Fruit fly (Drosophila melanogaster) whole organism, wandering third instar larva: ENCODE data around the gene Lst8.

Experiments
- Abd-B ChIP-seq: fragments of >200 bp; optimal IDR thresholded peaks from 2 replicates; lab custom pipeline; 2017; ENCODE audit warnings: missing biosample characterization, missing genetic modification characterization
- CG32264 ChIP-seq: fragments of 200-800 bp; sonication (Bioruptor generic); optimal IDR thresholded peaks from 2 replicates; lab custom pipeline; 2016; ENCODE audit warnings: missing biosample characterization, missing genetic modification characterization
- CG9705 ChIP-seq: fragments of 200-800 bp; sonication (Bioruptor generic); optimal IDR thresholded peaks from 2 replicates; lab custom pipeline; 2018; ENCODE audit warnings: missing biosample characterization, mild to moderate bottlenecking, missing genetic modification characterization
- CrebA ChIP-seq: fragments of 200-800 bp; sonication (Bioruptor generic); optimal IDR thresholded peaks from 2 replicates; lab custom pipeline; 2016; ENCODE audit warnings: missing biosample characterization, mild to moderate bottlenecking, missing genetic modification characterization, borderline replicate concordance
- Dfd ChIP-seq: fragments of >200 bp; optimal IDR thresholded peaks from 2 replicates; lab custom pipeline; 2017; ENCODE audit warnings: missing biosample characterization, missing genetic modification characterization
- Dif ChIP-seq: fragments of 200-275, 200-300 bp; sonication (Bioruptor generic); optimal IDR thresholded peaks from 2 replicates; lab custom pipeline; 2018; ENCODE audit warnings: missing biosample characterization, missing genetic modification characterization; ENCODE audit not compliant: partially characterized antibody
- GATAd ChIP-seq: sonication (Bioruptor generic); optimal IDR thresholded peaks from 2 replicates; lab custom pipeline; 2016; ENCODE audit warnings: missing biosample characterization, missing genetic modification characterization
- HLH106 ChIP-seq: fragments of 200-800 bp; optimal IDR thresholded peaks from 3 replicates; lab custom pipeline; 2019; ENCODE audit warnings: missing biosample characterization, mild to moderate bottlenecking, missing genetic modification characterization, moderate library complexity
- Hnf4 ChIP-seq: fragments of 200-800 bp; sonication (Bioruptor generic); optimal IDR thresholded peaks from 2 replicates; lab custom pipeline; 2016; ENCODE audit warnings: missing biosample characterization, mild to moderate bottlenecking, missing genetic modification characterization
- Hr78 ChIP-seq: fragments of >200 bp; optimal IDR thresholded peaks from 2 replicates; lab custom pipeline; 2017; ENCODE audit warnings: missing biosample characterization, missing genetic modification characterization
- Hr83 ChIP-seq: fragments of 200-300 bp; sonication (Bioruptor generic); optimal IDR thresholded peaks from 2 replicates; lab custom pipeline; 2016; ENCODE audit warnings: missing biosample characterization, mild to moderate bottlenecking, missing genetic modification characterization, moderate library complexity; ENCODE audit not compliant: poor library complexity, severe bottlenecking
- Jra ChIP-seq: sonication (Bioruptor generic); optimal IDR thresholded peaks from 2 replicates; lab custom pipeline; 2016; ENCODE audit warnings: missing biosample characterization, missing genetic modification characterization
- Mio ChIP-seq: sonication (Bioruptor generic); optimal IDR thresholded peaks from 2 replicates; lab custom pipeline; 2016; ENCODE audit warnings: missing biosample characterization, missing genetic modification characterization
- Myc ChIP-seq: fragments of >200 bp; optimal IDR thresholded peaks from 2 replicates; lab custom pipeline; 2017
- N ChIP-seq: fragments of >200 bp; optimal IDR thresholded peaks from 2 replicates; lab custom pipeline; 2018; ENCODE audit warnings: missing biosample characterization, missing external identifiers, missing genetic modification characterization
- OdsH ChIP-seq: fragments of 200-800 bp; sonication (Bioruptor generic); optimal IDR thresholded peaks from 2 replicates; lab custom pipeline; 2016; ENCODE audit warnings: missing biosample characterization, mild to moderate bottlenecking, missing genetic modification characterization
- Rel ChIP-seq, 2 experiments: fragments of 200-800 bp; sonication (Bioruptor generic) in 1 of 2; optimal IDR thresholded peaks; 2 replicates in 1 of 2; 3 replicates in 1 of 2; lab custom pipeline; 2016 to 2019; ENCODE audit warnings: mild to moderate bottlenecking in 2 of 2, missing biosample characterization in 2 of 2, missing genetic modification characterization in 2 of 2, moderate library complexity in 1 of 2
- Sp1 ChIP-seq: fragments of 200-800 bp; sonication (Bioruptor generic); optimal IDR thresholded peaks from 3 replicates; lab custom pipeline; 2019; ENCODE audit warnings: missing biosample characterization, mild to moderate bottlenecking, missing genetic modification characterization, moderate library complexity
- Vsx2 ChIP-seq: fragments of 200-300, 225-300 bp; sonication (Bioruptor generic); optimal IDR thresholded peaks from 2 replicates; lab custom pipeline; 2018; ENCODE audit warnings: missing biosample characterization, missing genetic modification characterization; ENCODE audit not compliant: partially characterized antibody
- br ChIP-seq: fragments of 200-800 bp; sonication (Bioruptor generic); optimal IDR thresholded peaks from 2 replicates; lab custom pipeline; 2016; ENCODE audit warnings: missing biosample characterization, missing genetic modification characterization
- brk ChIP-seq: fragments of 200-800 bp; sonication (Bioruptor generic); optimal IDR thresholded peaks from 2 replicates; lab custom pipeline; 2016; ENCODE audit warnings: missing biosample characterization, mild to moderate bottlenecking, missing genetic modification characterization
- dl ChIP-seq, 2 experiments: fragments of 175-275, 200-275 bp in 1 of 2; fragments of 200-275 bp in 1 of 2; sonication (Bioruptor generic); optimal IDR thresholded peaks; lab custom pipeline; 2018; ENCODE audit warnings: mild to moderate bottlenecking in 2 of 2, missing biosample characterization in 2 of 2, missing genetic modification characterization in 2 of 2, moderate library complexity in 2 of 2; ENCODE audit not compliant: partially characterized antibody in 2 of 2, insufficient read depth in 1 of 2
- dmrt93B ChIP-seq: fragments of 200-800 bp; sonication (Bioruptor generic); optimal IDR thresholded peaks from 2 replicates; lab custom pipeline; 2018; ENCODE audit warnings: missing biosample characterization, mild to moderate bottlenecking, missing genetic modification characterization
- dsf ChIP-seq: sonication (Bioruptor generic); optimal IDR thresholded peaks from 2 replicates; lab custom pipeline; 2016; ENCODE audit warnings: missing biosample characterization, missing genetic modification characterization, borderline replicate concordance
- ey ChIP-seq: fragments of 200-800 bp; sonication (Bioruptor generic); optimal IDR thresholded peaks from 2 replicates; lab custom pipeline; 2016; ENCODE audit warnings: missing biosample characterization, missing genetic modification characterization
- foxo ChIP-seq, 2 experiments: fragments of 200-800 bp; sonication (Bioruptor generic); optimal IDR thresholded peaks; 2 replicates in 1 of 2; 3 replicates in 1 of 2; lab custom pipeline; 2016 to 2017; ENCODE audit warnings: missing biosample characterization in 2 of 2, missing genetic modification characterization in 2 of 2
- fru ChIP-seq: fragments of 200-800 bp; sonication (Bioruptor generic); optimal IDR thresholded peaks from 3 replicates; lab custom pipeline; 2016; ENCODE audit warnings: missing biosample characterization, mild to moderate bottlenecking, missing genetic modification characterization
- h ChIP-seq: fragments of 200-800 bp; sonication (Bioruptor generic); optimal IDR thresholded peaks from 3 replicates; lab custom pipeline; 2016; ENCODE audit warnings: missing biosample characterization, mild to moderate bottlenecking, missing genetic modification characterization
- jim ChIP-seq: fragments of 175-275, 200-325 bp; sonication (Bioruptor generic); optimal IDR thresholded peaks from 2 replicates; lab custom pipeline; 2016; ENCODE audit warnings: missing biosample characterization, mild to moderate bottlenecking, missing genetic modification characterization
- lola ChIP-seq: fragments of >200 bp; optimal IDR thresholded peaks from 2 replicates; lab custom pipeline; 2017; ENCODE audit warnings: missing biosample characterization, missing genetic modification characterization
- pan ChIP-seq: fragments of >200 bp; optimal IDR thresholded peaks from 2 replicates; lab custom pipeline; 2017
- psq ChIP-seq: fragments of 200-800 bp; sonication (Bioruptor generic); optimal IDR thresholded peaks from 3 replicates; lab custom pipeline; 2017; ENCODE audit warnings: missing biosample characterization, mild to moderate bottlenecking, missing genetic modification characterization, moderate library complexity
- rgr ChIP-seq: fragments of 200-800 bp; sonication (Bioruptor generic); optimal IDR thresholded peaks from 3 replicates; lab custom pipeline; 2016; ENCODE audit warnings: missing biosample characterization, mild to moderate bottlenecking, missing genetic modification characterization
- sage ChIP-seq: fragments of 200-800 bp; sonication (Bioruptor generic); optimal IDR thresholded peaks from 2 replicates; lab custom pipeline; 2016; ENCODE audit warnings: missing biosample characterization, mild to moderate bottlenecking, missing genetic modification characterization
- sv ChIP-seq: fragments of 200-800 bp; sonication (Bioruptor generic); optimal IDR thresholded peaks from 3 replicates; lab custom pipeline; 2016; ENCODE audit warnings: missing biosample characterization, missing genetic modification characterization
- tai ChIP-seq: sonication (Bioruptor generic); optimal IDR thresholded peaks from 2 replicates; lab custom pipeline; 2016; ENCODE audit warnings: missing biosample characterization, missing genetic modification characterization
- usp ChIP-seq: fragments of >200 bp; optimal IDR thresholded peaks from 2 replicates; lab custom pipeline; 2017; ENCODE audit warnings: missing biosample characterization, missing genetic modification characterization
- woc ChIP-seq: sonication (Bioruptor generic); optimal IDR thresholded peaks from 2 replicates; lab custom pipeline; 2016; ENCODE audit warnings: missing biosample characterization, mild to moderate bottlenecking, missing genetic modification characterization

Gene Lst8

dm6 chrX:9586627-9587026, 19.1 kb downstream of the Lst8 start:
- no peak for TF ChIP-seq fru (GFP tag; lab: Kevin White, UChicago)
- TF ChIP-seq Myc (lab: Kevin White, UChicago), result no peak
- no peak for TF ChIP-seq woc (GFP tag; lab: Kevin White, UChicago)
- TF ChIP-seq HLH106 (tag; lab: Kevin White, UChicago), result no peak
- no peak for TF ChIP-seq Hr83
- TF ChIP-seq dsf (GFP tag; lab: Kevin White, UChicago), result no peak
- TF ChIP-seq rgr (GFP tag; lab: Kevin White, UChicago), result no peak
- no peak for TF ChIP-seq usp (GFP tag; lab: Kevin White, UChicago)
- no peak for TF ChIP-seq GATAd
- TF ChIP-seq jim, result no peak
- no peak for TF ChIP-seq N
- TF ChIP-seq pan (lab: Kevin White, UChicago), result no peak
- no peak for TF ChIP-seq h

dm6 chrX:9586038-9586437, 19.7 kb downstream of the Lst8 start:
- TF ChIP-seq jim, result no peak
- TF ChIP-seq fru (GFP tag; lab: Kevin White, UChicago), result no peak
- no peak for TF ChIP-seq sv (GFP tag; lab: Kevin White, UChicago)
- TF ChIP-seq Hr83, result no peak
- no peak for TF ChIP-seq Hnf4
- no peak for TF ChIP-seq usp (GFP tag; lab: Kevin White, UChicago)

dm6 chrX:9585359-9586002, 20.3 kb downstream of the Lst8 start, which contains the start of gene Hex-A:
Gene Hex-A, plus strand, starts transcription at chrX:9585675.
- TF ChIP-seq OdsH, result peak; percentile 98
- TF ChIP-seq Hr78 (GFP tag; lab: Kevin White, UChicago), result no peak
- TF ChIP-seq psq, result peak; percentile 88
- TF ChIP-seq fru (GFP tag; lab: Kevin White, UChicago), result peak; percentile 98
- no peak for TF ChIP-seq pan (lab: Kevin White, UChicago)
- TF ChIP-seq Hnf4, result peak; percentile 93
- TF ChIP-seq jim, result no peak
- TF ChIP-seq HLH106 (tag; lab: Kevin White, UChicago), result peak; percentile 99
- peak; percentile 94 for TF ChIP-seq brk (GFP tag; lab: Kevin White, UChicago)
- peak; percentile 87 to 88 for TF ChIP-seq dl (GFP tag; optimal IDR thresholded peaks at IDR 0.05; lab: Kevin White, UChicago; ENCODE audit: insufficient read depth in 1 of 2, partially characterized antibody in 2 of 2)
- no peak for TF ChIP-seq Abd-B
- TF ChIP-seq rgr (GFP tag; lab: Kevin White, UChicago), result peak; percentile 96
- TF ChIP-seq ey (GFP tag; lab: Kevin White, UChicago), result peak; percentile 96
- peak; percentile 98 for TF ChIP-seq CG9705 (GFP tag; lab: Kevin White, UChicago)
- peak; percentile 81 for TF ChIP-seq CG32264 (GFP tag; lab: Kevin White, UChicago)
- peak; percentile 46 for TF ChIP-seq Hr83
- TF ChIP-seq Dif (GFP tag; lab: Kevin White, UChicago), result peak; percentile 89
- peak; percentile 98 for TF ChIP-seq br
- peak; percentile 98 for TF ChIP-seq h
- peak; percentile 92 for TF ChIP-seq sv (GFP tag; lab: Kevin White, UChicago)
- TF ChIP-seq Vsx2, result peak; percentile 55
- peak; percentile 41 for TF ChIP-seq GATAd
- peak; percentile 84 for TF ChIP-seq CrebA (GFP tag; lab: Kevin White, UChicago)
- TF ChIP-seq usp (GFP tag; lab: Kevin White, UChicago), result no peak
- TF ChIP-seq lola (GFP tag; lab: Kevin White, UChicago), result no peak
- TF ChIP-seq Dfd, result peak; percentile 79
- TF ChIP-seq sage (GFP tag; lab: Kevin White, UChicago), result peak; percentile 79
- TF ChIP-seq Jra (GFP tag; lab: Kevin White, UChicago), result peak; percentile 96
- peak; percentile 76 to 97 for TF ChIP-seq foxo (GFP tag; optimal IDR thresholded peaks at IDR 0.05; lab: Kevin White, UChicago)
- TF ChIP-seq dmrt93B, result peak; percentile 98
- TF ChIP-seq dsf (GFP tag; lab: Kevin White, UChicago), result peak; percentile 61
- peak; percentile 85 for TF ChIP-seq tai (GFP tag; lab: Kevin White, UChicago)
- TF ChIP-seq Mio, result peak; percentile 46
- no peak for TF ChIP-seq Myc (lab: Kevin White, UChicago)
- peak; percentile 99 for TF ChIP-seq Sp1 (GFP tag; lab: Kevin White, UChicago)
- TF ChIP-seq N, result no peak
- TF ChIP-seq woc (GFP tag; lab: Kevin White, UChicago), result peak; percentile 93
- peak; percentile 39 for TF ChIP-seq Rel (GFP tag; optimal IDR thresholded peaks at IDR 0.05; lab: Kevin White, UChicago)
- TF ChIP-seq Rel (tag; optimal IDR thresholded peaks at IDR 0.05; lab: Kevin White, UChicago), result peak; percentile 90
